Fruit fly (Drosophila melanogaster): ENCODE results near the gene Or65b.

DNA sequence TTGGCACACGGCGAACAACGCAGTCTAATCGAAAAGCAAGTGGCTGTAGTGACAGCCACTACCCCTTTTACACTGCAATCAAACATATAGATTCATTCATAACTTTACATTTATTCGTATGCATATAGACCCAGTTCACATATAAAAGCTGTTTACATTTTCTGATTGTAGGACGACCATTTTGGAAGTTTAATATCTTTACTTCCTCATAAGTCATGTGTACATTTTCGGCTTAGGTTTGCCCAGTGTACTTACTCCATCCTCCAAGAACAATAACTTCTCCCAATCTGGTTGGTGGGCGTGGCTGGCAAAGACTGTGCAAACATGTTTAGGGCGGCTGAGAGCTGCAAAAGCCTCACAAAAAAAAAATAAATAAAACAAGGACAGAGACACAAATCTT lies 12.9 kb downstream of the Or65b start:
- TF ChIP-seq psq (GFP tag; optimal IDR thresholded peaks at IDR 0.05), result no peak
- no peak for TF ChIP-seq CG2199 (GFP tag; IDR thresholded peaks at IDR 0.05)
- no peak for TF ChIP-seq CG6254 (GFP tag; optimal IDR thresholded peaks at IDR 0.05)
- no peak for TF ChIP-seq ci (GFP tag; IDR thresholded peaks at IDR 0.05)
- TF ChIP-seq HLH54F (GFP tag; optimal IDR thresholded peaks at IDR 0.05), result no peak
- no peak for TF ChIP-seq CG17612 (GFP tag; IDR thresholded peaks at IDR 0.05)
